Fruit fly (Drosophila melanogaster) whole organism, embryonic: ENCODE results near the gene CG32073.

ENCODE experiments used
- B-H2 ChIP-seq: fragments of 200-800 bp; sonication (Bioruptor generic); optimal IDR thresholded peaks from 2 replicates; lab custom pipeline; 2018; ENCODE audit warnings: missing biosample characterization, mild to moderate bottlenecking, missing genetic modification characterization
- CG1024 ChIP-seq: fragments of 200-800 bp; sonication (Bioruptor generic); IDR thresholded peaks from 2 replicates; pipeline ENCODE4 v1.3.6; 2022; ENCODE audit warnings: missing biosample characterization, missing genetic modification characterization
- CG10274 ChIP-seq: fragments of 200-800 bp; sonication (Bioruptor generic); optimal IDR thresholded peaks from 3 replicates; lab custom pipeline; 2017; ENCODE audit warnings: missing biosample characterization, mild to moderate bottlenecking, missing genetic modification characterization
- CG10431 ChIP-seq: fragments of 200-800 bp; sonication (Bioruptor generic); optimal IDR thresholded peaks from 3 replicates; lab custom pipeline; 2018; ENCODE audit warnings: missing biosample characterization, mild to moderate bottlenecking, missing genetic modification characterization
- CG11398 ChIP-seq: fragments of 200-800 bp; sonication (Bioruptor generic); optimal IDR thresholded peaks from 2 replicates; lab custom pipeline; 2016; ENCODE audit warnings: missing biosample characterization, missing genetic modification characterization
- CG11695 ChIP-seq: fragments of 200-800 bp; sonication (Bioruptor generic); IDR thresholded peaks from 3 replicates; pipeline ENCODE4 v1.3.6; 2022; ENCODE audit warnings: missing biosample characterization, missing genetic modification characterization
- CG11723 ChIP-seq: fragments of 200-800 bp; sonication (Bioruptor generic); optimal IDR thresholded peaks from 2 replicates; lab custom pipeline; 2017; ENCODE audit warnings: missing biosample characterization, mild to moderate bottlenecking, missing genetic modification characterization
- CG12299 ChIP-seq: fragments of 200-800 bp; sonication (Bioruptor generic); optimal IDR thresholded peaks from 2 replicates; lab custom pipeline; 2018; ENCODE audit warnings: missing biosample characterization, mild to moderate bottlenecking, missing genetic modification characterization
- CG1233 ChIP-seq: fragments of 200-800 bp; sonication (Bioruptor generic); optimal IDR thresholded peaks from 4 replicates; lab custom pipeline; 2018; ENCODE audit warnings: missing biosample characterization, mild to moderate bottlenecking, missing genetic modification characterization
- CG13296 ChIP-seq: fragments of 200-800 bp; sonication (Bioruptor generic); optimal IDR thresholded peaks from 3 replicates; lab custom pipeline; 2018; ENCODE audit warnings: missing biosample characterization, mild to moderate bottlenecking, missing genetic modification characterization
- CG15011 ChIP-seq: fragments of 200-800 bp; sonication (Bioruptor generic); optimal IDR thresholded peaks from 3 replicates; lab custom pipeline; 2018; ENCODE audit warnings: missing biosample characterization, mild to moderate bottlenecking, missing genetic modification characterization
- CG17359 ChIP-seq: fragments of 200-800 bp; sonication (Bioruptor generic); optimal IDR thresholded peaks from 3 replicates; lab custom pipeline; 2018; ENCODE audit warnings: missing biosample characterization, mild to moderate bottlenecking, missing genetic modification characterization, moderate library complexity
- CG18764 ChIP-seq: fragments of 200-800 bp; sonication (Bioruptor generic); optimal IDR thresholded peaks from 3 replicates; lab custom pipeline; 2016; ENCODE audit warnings: missing biosample characterization, missing genetic modification characterization
- CG2129 ChIP-seq: fragments of 200-800 bp; sonication (Bioruptor generic); IDR thresholded peaks from 2 replicates; pipeline ENCODE4 v1.3.6; 2022; ENCODE audit warnings: missing biosample characterization, missing genetic modification characterization; ENCODE audit not compliant: partially characterized antibody
- CG3163 ChIP-seq: fragments of 200-800 bp; sonication (Bioruptor generic); optimal IDR thresholded peaks from 3 replicates; lab custom pipeline; 2016; ENCODE audit warnings: missing biosample characterization, missing genetic modification characterization
- CG3281 ChIP-seq: fragments of 200-800 bp; sonication (Bioruptor generic); optimal IDR thresholded peaks from 3 replicates; lab custom pipeline; 2017; ENCODE audit warnings: missing biosample characterization, mild to moderate bottlenecking, missing genetic modification characterization
- CG3407 ChIP-seq: fragments of 200-800 bp; sonication (Bioruptor generic); optimal IDR thresholded peaks from 2 replicates; lab custom pipeline; 2018; ENCODE audit warnings: missing biosample characterization, mild to moderate bottlenecking, missing genetic modification characterization
- CG4617 ChIP-seq: fragments of 200-800 bp; sonication (Bioruptor generic); optimal IDR thresholded peaks from 3 replicates; lab custom pipeline; 2016; ENCODE audit warnings: missing biosample characterization, missing genetic modification characterization, borderline replicate concordance
- CG6683 ChIP-seq: fragments of 200-800 bp; sonication (Bioruptor generic); optimal IDR thresholded peaks from 2 replicates; lab custom pipeline; 2017; ENCODE audit warnings: missing biosample characterization, mild to moderate bottlenecking, missing genetic modification characterization, missing genetic modification reagents
- CG6765 ChIP-seq: fragments of 200-800 bp; sonication (Bioruptor generic); optimal IDR thresholded peaks from 3 replicates; lab custom pipeline; 2017; ENCODE audit warnings: missing biosample characterization, mild to moderate bottlenecking, missing genetic modification characterization
- CG6854 ChIP-seq: fragments of 200-800 bp; sonication (Bioruptor generic); optimal IDR thresholded peaks from 3 replicates; lab custom pipeline; 2017; ENCODE audit warnings: missing biosample characterization, mild to moderate bottlenecking, missing genetic modification characterization
- CG9437 ChIP-seq: fragments of 200-800 bp; sonication (Bioruptor generic); optimal IDR thresholded peaks from 2 replicates; lab custom pipeline; 2018; ENCODE audit warnings: missing biosample characterization, mild to moderate bottlenecking, missing genetic modification characterization
- CG9797 ChIP-seq: fragments of 200-800 bp; sonication (Bioruptor generic); optimal IDR thresholded peaks from 3 replicates; lab custom pipeline; 2018; ENCODE audit warnings: missing biosample characterization, mild to moderate bottlenecking, missing genetic modification characterization
- D ChIP-seq, 2 experiments: fragments of 200-800 bp in 1 of 2; fragments of >200 bp in 1 of 2; sonication (Bioruptor generic) in 1 of 2; optimal IDR thresholded peaks; 2 replicates in 1 of 2; 3 replicates in 1 of 2; lab custom pipeline; 2017; ENCODE audit warnings: mild to moderate bottlenecking in 1 of 2, missing biosample characterization in 1 of 2, missing genetic modification characterization in 1 of 2, missing genetic modification reagents in 1 of 2
- Dad ChIP-seq: fragments of 200-800 bp; sonication (Bioruptor generic); optimal IDR thresholded peaks from 3 replicates; lab custom pipeline; 2016; ENCODE audit warnings: missing biosample characterization, missing genetic modification characterization
- Dip3 ChIP-seq: fragments of 200-800 bp; sonication (Bioruptor generic); optimal IDR thresholded peaks from 3 replicates; lab custom pipeline; 2016; ENCODE audit warnings: missing biosample characterization, missing genetic modification characterization
- Ets97D ChIP-seq: fragments of 200-800 bp; sonication (Bioruptor generic); optimal IDR thresholded peaks from 3 replicates; lab custom pipeline; 2016; ENCODE audit warnings: missing biosample characterization, missing genetic modification characterization
- NFAT ChIP-seq: fragments of 200-800 bp; sonication (Bioruptor generic); IDR thresholded peaks from 2 replicates; pipeline ENCODE4 v1.3.6; 2022; ENCODE audit warnings: missing biosample characterization, missing genetic modification characterization
- Oli ChIP-seq: fragments of 200-800 bp; sonication (Bioruptor generic); optimal IDR thresholded peaks from 2 replicates; lab custom pipeline; 2018; ENCODE audit warnings: missing biosample characterization, mild to moderate bottlenecking, missing genetic modification characterization, moderate library complexity
- Pdp1 ChIP-seq, 2 experiments: fragments of 200-800 bp; sonication (Bioruptor generic); optimal IDR thresholded peaks; 3 replicates each; lab custom pipeline; 2016; ENCODE audit warnings: missing biosample characterization in 2 of 2, missing genetic modification characterization in 2 of 2, mild to moderate bottlenecking in 1 of 2, moderate library complexity in 1 of 2
- Stat92E ChIP-seq, 3 experiments: fragments of >200 bp in 2 of 3; fragments of 200-800 bp in 1 of 3; sonication (Bioruptor generic) in 1 of 3; optimal IDR thresholded peaks; 2 replicates each; lab custom pipeline; 2017 to 2019; ENCODE audit warnings: missing biosample characterization in 3 of 3, missing genetic modification characterization in 3 of 3, mild to moderate bottlenecking in 1 of 3, moderate library complexity in 1 of 3
- Xrp1 ChIP-seq: fragments of 200-800 bp; sonication (Bioruptor generic); IDR thresholded peaks from 2 replicates; pipeline ENCODE4 v1.3.6; 2022; ENCODE audit warnings: missing biosample characterization, missing genetic modification characterization
- corto ChIP-seq: fragments of 200-800 bp; sonication (Bioruptor generic); optimal IDR thresholded peaks from 2 replicates; lab custom pipeline; 2016; ENCODE audit warnings: missing biosample characterization, mild to moderate bottlenecking, missing genetic modification characterization, moderate library complexity
- emc ChIP-seq: fragments of 200-800 bp; sonication (Bioruptor generic); optimal IDR thresholded peaks from 2 replicates; lab custom pipeline; 2016; ENCODE audit warnings: missing biosample characterization, missing genetic modification characterization
- fd64A ChIP-seq: fragments of 200-800 bp; sonication (Bioruptor generic); optimal IDR thresholded peaks from 3 replicates; lab custom pipeline; 2018; ENCODE audit warnings: missing biosample characterization, mild to moderate bottlenecking, missing genetic modification characterization
- gcm ChIP-seq: fragments of 200-800 bp; sonication (Bioruptor generic); optimal IDR thresholded peaks from 2 replicates; lab custom pipeline; 2019; ENCODE audit warnings: missing biosample characterization, mild to moderate bottlenecking, missing genetic modification characterization, moderate library complexity
- ham ChIP-seq: fragments of 200-800 bp; sonication (Bioruptor generic); IDR thresholded peaks from 2 replicates; pipeline ENCODE4 v1.3.6; 2022; ENCODE audit warnings: missing biosample characterization, missing genetic modification characterization
- her ChIP-seq: fragments of 200-800 bp; sonication (Bioruptor generic); optimal IDR thresholded peaks from 2 replicates; lab custom pipeline; 2016; ENCODE audit warnings: missing biosample characterization, missing genetic modification characterization
- ken ChIP-seq: fragments of 200-800 bp; sonication (Bioruptor generic); IDR thresholded peaks from 3 replicates; pipeline ENCODE4 v1.3.6; 2022; ENCODE audit warnings: missing biosample characterization, missing genetic modification characterization
- knrl ChIP-seq: fragments of 200-800 bp; sonication (Bioruptor generic); IDR thresholded peaks from 3 replicates; pipeline ENCODE4 v1.3.6; 2022; ENCODE audit warnings: missing biosample characterization, missing genetic modification characterization; ENCODE audit not compliant: partially characterized antibody
- psq ChIP-seq: fragments of 200-800 bp; sonication (Bioruptor generic); optimal IDR thresholded peaks from 2 replicates; lab custom pipeline; 2017; ENCODE audit warnings: missing biosample characterization, missing genetic modification characterization
- rib ChIP-seq: fragments of 200-800 bp; sonication (Bioruptor generic); IDR thresholded peaks from 2 replicates; pipeline ENCODE4 v1.3.6; 2022; ENCODE audit warnings: missing biosample characterization, missing genetic modification characterization
- sens ChIP-seq: fragments of 200-800 bp; sonication (Bioruptor generic); peaks from one replicate; lab custom pipeline; 2016; ENCODE audit warnings: missing biosample characterization, missing genetic modification characterization
- sr ChIP-seq: fragments of 200-800 bp; sonication (Bioruptor generic); IDR thresholded peaks from 3 replicates; pipeline ENCODE4 v1.3.6; 2022; ENCODE audit warnings: missing biosample characterization, missing genetic modification characterization
- ssp ChIP-seq: fragments of 200-800 bp; sonication (Bioruptor generic); IDR thresholded peaks from 2 replicates; pipeline ENCODE4 v1.3.6; 2022; ENCODE audit warnings: missing biosample characterization, missing genetic modification characterization
- tll ChIP-seq, 2 experiments: fragments of 200-800 bp in 1 of 2; fragments of >200 bp in 1 of 2; sonication (Bioruptor generic) in 1 of 2; optimal IDR thresholded peaks; 2 replicates each; lab custom pipeline; 2017 to 2019; ENCODE audit warnings: missing biosample characterization in 2 of 2, missing genetic modification characterization in 2 of 2, mild to moderate bottlenecking in 1 of 2, moderate library complexity in 1 of 2
- ttk ChIP-seq: fragments of 200-800 bp; sonication (Bioruptor generic); IDR thresholded peaks from 2 replicates; pipeline ENCODE4 v2.1.2; 2022; ENCODE audit warnings: missing biosample characterization, missing genetic modification characterization
- wdn ChIP-seq: fragments of 200-800 bp; sonication (Bioruptor generic); IDR thresholded peaks from 2 replicates; pipeline ENCODE4 v1.3.6; 2022; ENCODE audit warnings: missing biosample characterization, missing genetic modification characterization
- zf30C ChIP-seq: fragments of 200-800 bp; sonication (Bioruptor generic); optimal IDR thresholded peaks from 3 replicates; lab custom pipeline; 2018; ENCODE audit warnings: missing biosample characterization, mild to moderate bottlenecking, missing genetic modification characterization

CG32073 gene

dm6 chr3L:11119901-11120418 is 12.6 kb upstream of the CG32073 start (continued):
- TF ChIP-seq CG13296 (GFP tag; lab: Kevin White, UChicago) (peak; percentile 64), Pdp1 (GFP tag; optimal IDR thresholded peaks at IDR 0.05; lab: Kevin White, UChicago) (peak in 1 of 2 experiments; percentile 100), CG2129 (GFP tag; lab: Robert Waterston, UW) (no peak), Dad (GFP tag; lab: Kevin White, UChicago) (no peak), CG11723 (peak; percentile 18), rib (GFP tag; lab: Robert Waterston, UW) (peak; percentile 63), zf30C (GFP tag; lab: Kevin White, UChicago) (no peak), B-H2 (GFP tag; lab: Kevin White, UChicago) (peak; percentile 54), sr (GFP tag; lab: Robert Waterston, UW) (peak; percentile 37; the same call in 1 of the 3 replicates), CG3163 (GFP tag; lab: Kevin White, UChicago) (peak; percentile 65), Dip3 (GFP tag; lab: Kevin White, UChicago) (no peak), CG1024 (GFP tag; lab: Robert Waterston, UW) (no peak; the same call in 1 of the 2 replicates), ssp (no peak), CG15011 (peak; percentile 48), wdn (no peak), tll (GFP tag; optimal IDR thresholded peaks at IDR 0.05; lab: Kevin White, UChicago) (peak in 1 of 2 experiments; percentile 44), Stat92E (GFP tag; optimal IDR thresholded peaks at IDR 0.05; lab: Kevin White, UChicago) (peak in 1 of 3 experiments; percentile 90), CG4617 (no peak), CG11695 (GFP tag; lab: Robert Waterston, UW) (0 out of 3 replicates have a peak, but pooled peaks have one; percentile 14), NFAT (GFP tag; lab: Robert Waterston, UW) (peak; percentile 6; the same call in 1 of the 2 replicates), fd64A (peak; percentile 81), CG17359 (tag; lab: Kevin White, UChicago) (peak; percentile 40), CG10274 (GFP tag; lab: Kevin White, UChicago) (no peak), her (GFP tag; lab: Kevin White, UChicago) (no peak), Xrp1 (GFP tag; lab: Robert Waterston, UW) (no peak; the same call in 1 of the 2 replicates), D (optimal IDR thresholded peaks at IDR 0.05; lab: Kevin White, UChicago) (peak; percentile 27), D (GFP tag; optimal IDR thresholded peaks at IDR 0.05; lab: Kevin White, UChicago) (no peak), gcm (GFP tag; lab: Kevin White, UChicago) (peak; percentile 45), CG10431 (peak; percentile 40), sens (GFP tag; lab: Kevin White, UChicago) (no peak), emc (GFP tag; lab: Kevin White, UChicago) (no peak), CG3281 (peak; percentile 20), CG9797 (GFP tag; lab: Kevin White, UChicago) (no peak), psq (GFP tag; lab: Kevin White, UChicago) (peak; percentile 10), CG1233 (GFP tag; lab: Kevin White, UChicago) (peak; percentile 57), ttk (GFP tag; lab: Robert Waterston, UW) (no peak), Oli (tag; lab: Kevin White, UChicago) (no peak), CG11398 (no peak), Ets97D (no peak), CG12299 (tag; lab: Kevin White, UChicago) (peak; percentile 66), knrl (no peak), CG6683 (GFP tag; lab: Kevin White, UChicago) (peak; percentile 64), CG3407 (GFP tag; lab: Kevin White, UChicago) (peak; percentile 52), CG6854 (GFP tag; lab: Kevin White, UChicago) (peak; percentile 47), ken (GFP tag; lab: Robert Waterston, UW) (no peak), CG18764 (GFP tag; lab: Kevin White, UChicago) (no peak), CG6765 (GFP tag; lab: Kevin White, UChicago) (peak; percentile 49), ham (GFP tag; lab: Robert Waterston, UW) (no peak), CG9437 (GFP tag; lab: Kevin White, UChicago) (no peak), corto (GFP tag; lab: Kevin White, UChicago) (peak; percentile 63)
